Fruit fly (Drosophila melanogaster): ENCODE data around the gene emb.

The emb gene

DNA sequence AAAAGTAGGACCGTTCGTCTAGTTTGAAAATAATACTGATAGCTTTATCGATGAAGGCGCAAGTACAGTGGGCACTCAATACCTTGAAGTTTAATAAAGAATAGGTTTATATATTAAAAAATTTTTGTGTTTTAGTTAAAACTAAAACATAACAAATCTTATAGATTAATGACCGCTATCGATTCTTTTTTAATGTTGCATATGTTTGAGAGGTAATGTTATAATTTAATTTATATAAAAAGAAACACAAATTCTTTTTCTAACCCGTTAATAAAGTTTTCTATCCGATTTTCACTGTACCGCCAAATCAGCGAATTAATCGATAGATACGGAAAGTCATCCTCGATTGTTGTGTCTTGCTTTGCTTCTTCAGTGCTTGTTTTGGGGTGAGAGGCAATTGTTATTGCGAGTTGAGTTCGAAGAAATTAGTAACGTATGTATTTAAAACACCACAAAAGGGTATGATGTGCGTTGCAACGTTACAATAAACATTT lies 19.2 kb upstream of the emb start, which contains the start of the genes Dad1 and CG13384 (continued):
- TF ChIP-seq lola (GFP tag; optimal IDR thresholded peaks at IDR 0.05): peak in 1 of 3 experiments; percentile 93
- peak; percentile 94 for TF ChIP-seq CG7556 (GFP tag; optimal IDR thresholded peaks at IDR 0.05)
- peak; percentile 64 for TF ChIP-seq HLH54F (GFP tag; optimal IDR thresholded peaks at IDR 0.05)
- TF ChIP-seq danr (GFP tag; IDR thresholded peaks at IDR 0.05): peak; percentile 89
- peak; percentile 65; the same call in 1 of the 2 replicates for TF ChIP-seq MBD-R2 (GFP tag; IDR thresholded peaks at IDR 0.05)
- peak; percentile 61 for TF ChIP-seq vfl (GFP tag; optimal IDR thresholded peaks at IDR 0.05)
- TF ChIP-seq otp (GFP tag; IDR thresholded peaks at IDR 0.05): 0 out of 3 replicates have a peak, but pooled peaks have one; percentile 55
- TF ChIP-seq sna (GFP tag; IDR thresholded peaks at IDR 0.05; ENCODE audit: partially characterized antibody): no peak
- no peak for TF ChIP-seq cg (GFP tag; optimal IDR thresholded peaks at IDR 0.05)
- TF ChIP-seq croc (GFP tag; conservative IDR thresholded peaks at IDR 0.05): peak; percentile 90
- peak; percentile 44 for TF ChIP-seq Dad (GFP tag; optimal IDR thresholded peaks at IDR 0.05)
- peak; percentile 60 for TF ChIP-seq CG7928 (GFP tag; optimal IDR thresholded peaks at IDR 0.05)
- TF ChIP-seq CG10565 (GFP tag; optimal IDR thresholded peaks at IDR 0.05): peak; percentile 38
- peak; percentile 55 for TF ChIP-seq fd102C (GFP tag; optimal IDR thresholded peaks at IDR 0.05)
- TF ChIP-seq grn (GFP tag; optimal IDR thresholded peaks at IDR 0.05): peak; percentile 46
- TF ChIP-seq CG10209 (GFP tag; optimal IDR thresholded peaks at IDR 0.05): peak; percentile 92
- TF ChIP-seq az2 (GFP tag; optimal IDR thresholded peaks at IDR 0.05): peak; percentile 92
- peak; percentile 93 for TF ChIP-seq Ets65A (GFP tag)
- peak; percentile 79 for TF ChIP-seq Poxn (GFP tag; IDR thresholded peaks at IDR 0.05)
- TF ChIP-seq kay (GFP tag; optimal IDR thresholded peaks at IDR 0.05): peak; percentile 57
- peak; percentile 75 for TF ChIP-seq org-1 (GFP tag; optimal IDR thresholded peaks at IDR 0.05)
- TF ChIP-seq CG2116 (GFP tag; optimal IDR thresholded peaks at IDR 0.05): peak; percentile 91
- peak; percentile 81 for TF ChIP-seq pho (GFP tag; optimal IDR thresholded peaks at IDR 0.05)
- no peak for TF ChIP-seq sc (optimal IDR thresholded peaks at IDR 0.05)
- TF ChIP-seq sc (GFP tag; optimal IDR thresholded peaks at IDR 0.05): peak; percentile 72
- TF ChIP-seq nau (GFP tag; optimal IDR thresholded peaks at IDR 0.05): no peak
- peak; percentile 58 for TF ChIP-seq Lhr (GFP tag; optimal IDR thresholded peaks at IDR 0.05)
- peak; percentile 93 for TF ChIP-seq sob (GFP tag; IDR thresholded peaks at IDR 0.05)
- peak; percentile 90 for TF ChIP-seq CG6272 (GFP tag; IDR thresholded peaks at IDR 0.05)
- peak; percentile 92 for TF ChIP-seq Hr3 (GFP tag; optimal IDR thresholded peaks at IDR 0.05)
- peak; percentile 62 for TF ChIP-seq wor (GFP tag; IDR thresholded peaks at IDR 0.05)
- TF ChIP-seq CG5245 (GFP tag; optimal IDR thresholded peaks at IDR 0.05): peak; percentile 79
- TF ChIP-seq slou (GFP tag; optimal IDR thresholded peaks at IDR 0.05): peak; percentile 88
- TF ChIP-seq CG17359 (tag; optimal IDR thresholded peaks at IDR 0.05): peak; percentile 92
- TF ChIP-seq pan (optimal IDR thresholded peaks at IDR 0.05): no peak
- TF ChIP-seq pan (GFP tag; optimal IDR thresholded peaks at IDR 0.05 in 1 of 2, IDR thresholded peaks at IDR 0.05 in 1 of 2): peak in 1 of 2 experiments; percentile 93
- TF ChIP-seq ssp (GFP tag; IDR thresholded peaks at IDR 0.05): peak; percentile 86
- TF ChIP-seq gro (GFP tag; optimal IDR thresholded peaks at IDR 0.05): peak; percentile 20
- peak; percentile 92 for TF ChIP-seq CG1602 (GFP tag; optimal IDR thresholded peaks at IDR 0.05)
- no peak for TF ChIP-seq z (GFP tag; IDR thresholded peaks at IDR 0.05)
- TF ChIP-seq en (GFP tag; optimal IDR thresholded peaks at IDR 0.05): no peak
- peak; percentile 74; the same call in 2 of the 3 replicates for TF ChIP-seq CG3726 (GFP tag; IDR thresholded peaks at IDR 0.05)
- TF ChIP-seq lov (optimal IDR thresholded peaks at IDR 0.05): no peak
- no peak for TF ChIP-seq lov (GFP tag; IDR thresholded peaks at IDR 0.05)
- TF ChIP-seq Oli (tag; optimal IDR thresholded peaks at IDR 0.05): peak; percentile 91
- no peak for TF ChIP-seq CG31365 (tag; optimal IDR thresholded peaks at IDR 0.05)
- TF ChIP-seq CG4707 (GFP tag; optimal IDR thresholded peaks at IDR 0.05): peak; percentile 24
- TF ChIP-seq CG33557 (GFP tag; optimal IDR thresholded peaks at IDR 0.05): peak; percentile 93
- TF ChIP-seq MTF-1 (GFP tag; optimal IDR thresholded peaks at IDR 0.05; ENCODE audit: borderline replicate concordance): peak; percentile 64
- TF ChIP-seq sens (GFP tag): peak; percentile 68
- TF ChIP-seq nerfin-1 (tag; optimal IDR thresholded peaks at IDR 0.05): peak; percentile 90
- peak; percentile 94 for TF ChIP-seq CG14014 (GFP tag; IDR thresholded peaks at IDR 0.05)
